Fruit fly (Drosophila melanogaster) whole organism, adult: Measurements from ENCODE around the gene CG14636.
"Not testable (repeated sequence)": the region's sequence is repeated elsewhere in the genome, so short reads cannot be mapped to it uniquely, and the experiment has no call there.

Experiments used
- CG11617 ChIP-seq: fragments of 200-800 bp; sonication (Bioruptor generic); optimal IDR thresholded peaks from 2 replicates; lab custom pipeline; 2017; ENCODE audit warnings: mild to moderate bottlenecking, missing biosample characterization, missing genetic modification reagents, missing genetic modification characterization
- CG12768 ChIP-seq: fragments of 200-800 bp; sonication (Bioruptor generic); optimal IDR thresholded peaks from 2 replicates; lab custom pipeline; 2017; ENCODE audit warnings: missing biosample characterization, missing genetic modification characterization, mild to moderate bottlenecking, moderate library complexity, missing genetic modification reagents
- CG14711 ChIP-seq: fragments of 200-800 bp; sonication (Bioruptor generic); optimal IDR thresholded peaks from 2 replicates; lab custom pipeline; 2018; ENCODE audit warnings: missing biosample characterization, mild to moderate bottlenecking, missing genetic modification characterization, moderate library complexity
- CG1620 ChIP-seq: fragments of 200-800 bp; sonication (Bioruptor generic); optimal IDR thresholded peaks from 2 replicates; lab custom pipeline; 2016; ENCODE audit warnings: missing biosample characterization, missing genetic modification characterization
- CG33017 ChIP-seq: fragments of 200-800 bp; sonication (Bioruptor generic); optimal IDR thresholded peaks from 2 replicates; lab custom pipeline; 2018; ENCODE audit warnings: missing biosample characterization, mild to moderate bottlenecking, missing genetic modification characterization, moderate library complexity
- CG5204 ChIP-seq: fragments of 200-800 bp; sonication (Bioruptor generic); optimal IDR thresholded peaks from 2 replicates; lab custom pipeline; 2016; ENCODE audit warnings: missing biosample characterization, missing genetic modification characterization
- CG7045 ChIP-seq: fragments of 200-800 bp; sonication (Bioruptor generic); optimal IDR thresholded peaks from 2 replicates; lab custom pipeline; 2017; ENCODE audit warnings: missing biosample characterization, mild to moderate bottlenecking, missing genetic modification characterization
- CG7101 ChIP-seq: fragments of 200-800 bp; sonication (Bioruptor generic); optimal IDR thresholded peaks from 2 replicates; lab custom pipeline; 2018; ENCODE audit warnings: missing biosample characterization, mild to moderate bottlenecking, missing genetic modification characterization, moderate library complexity
- Clk ChIP-seq: fragments of 200-800 bp; sonication (Bioruptor generic); optimal IDR thresholded peaks from 2 replicates; lab custom pipeline; 2017; ENCODE audit warnings: missing biosample characterization, missing genetic modification characterization
- Crg-1 ChIP-seq: fragments of 200-800 bp; sonication (Bioruptor generic); optimal IDR thresholded peaks from 2 replicates; lab custom pipeline; 2016; ENCODE audit warnings: missing biosample characterization, missing genetic modification characterization
- Hr96 ChIP-seq: fragments of 200-800 bp; sonication (Bioruptor generic); optimal IDR thresholded peaks from 2 replicates; lab custom pipeline; 2016; ENCODE audit warnings: missing biosample characterization, missing genetic modification characterization
- Mnt ChIP-seq: fragments of 200-800 bp; sonication (Bioruptor generic); optimal IDR thresholded peaks from 2 replicates; lab custom pipeline; 2016; ENCODE audit warnings: missing biosample characterization, mild to moderate bottlenecking, missing genetic modification characterization
- bab1 ChIP-seq: fragments of 200-800 bp; sonication (Bioruptor generic); optimal IDR thresholded peaks from 3 replicates; lab custom pipeline; 2019; ENCODE audit warnings: missing biosample characterization, mild to moderate bottlenecking, missing genetic modification characterization, moderate library complexity
- cic ChIP-seq: fragments of 200-800 bp; sonication (Bioruptor generic); optimal IDR thresholded peaks from 2 replicates; lab custom pipeline; 2017; ENCODE audit warnings: missing biosample characterization, mild to moderate bottlenecking, missing genetic modification characterization, moderate library complexity
- cnc ChIP-seq, 2 experiments: fragments of >200 bp; optimal IDR thresholded peaks; 2 replicates each; lab custom pipeline; 2017
- kay ChIP-seq: fragments of 200-800 bp; sonication (Bioruptor generic); peaks from one replicate; lab custom pipeline; 2016; ENCODE audit warnings: missing biosample characterization, missing genetic modification characterization, borderline replicate concordance
- ovo ChIP-seq: fragments of 200-800 bp; sonication (Bioruptor generic); optimal IDR thresholded peaks from 2 replicates; lab custom pipeline; 2016; ENCODE audit warnings: missing biosample characterization, missing genetic modification characterization
- pad ChIP-seq: fragments of 200-800 bp; sonication (Bioruptor generic); optimal IDR thresholded peaks from 3 replicates; lab custom pipeline; 2017; ENCODE audit warnings: missing biosample characterization, missing genetic modification characterization, mild to moderate bottlenecking, moderate library complexity, missing genetic modification reagents
- tj ChIP-seq: fragments of 200-800 bp; sonication (Bioruptor generic); optimal IDR thresholded peaks from 3 replicates; lab custom pipeline; 2017; ENCODE audit warnings: missing biosample characterization, mild to moderate bottlenecking, missing genetic modification characterization, moderate library complexity
- toe ChIP-seq: fragments of 200-800 bp; sonication (Bioruptor generic); optimal IDR thresholded peaks from 2 replicates; lab custom pipeline; 2016; ENCODE audit warnings: missing biosample characterization, missing genetic modification characterization

Gene CG14636

DNA sequence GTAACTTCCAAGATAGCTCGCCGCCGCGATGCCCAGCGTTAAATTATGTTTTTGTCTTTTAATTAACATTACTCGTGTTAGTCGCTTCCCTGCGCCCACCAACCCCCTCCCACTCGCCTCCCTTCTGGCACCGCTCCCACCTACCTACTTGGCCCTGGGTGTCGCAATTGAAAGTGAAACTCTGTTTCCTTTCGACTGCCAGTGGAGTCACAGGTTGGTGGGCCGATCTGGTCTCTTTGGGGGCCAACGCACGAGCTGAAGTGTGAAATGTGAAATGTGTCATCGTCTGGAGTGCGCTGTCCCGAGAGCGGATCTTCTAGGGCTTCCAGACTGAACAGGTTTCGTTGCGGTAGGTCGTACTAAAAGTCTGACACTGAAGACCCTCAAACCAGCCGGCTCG lies 513 bp downstream of the CG14636 start:
- TF ChIP-seq CG33017 (tag; lab: Kevin White, UChicago) (no peak), Mnt (GFP tag; lab: Kevin White, UChicago) (no peak), toe (GFP tag; lab: Kevin White, UChicago) (no peak), cic (GFP tag; lab: Kevin White, UChicago) (no peak), Clk (no peak), Crg-1 (GFP tag; lab: Kevin White, UChicago) (no peak), tj (no peak)

DNA sequence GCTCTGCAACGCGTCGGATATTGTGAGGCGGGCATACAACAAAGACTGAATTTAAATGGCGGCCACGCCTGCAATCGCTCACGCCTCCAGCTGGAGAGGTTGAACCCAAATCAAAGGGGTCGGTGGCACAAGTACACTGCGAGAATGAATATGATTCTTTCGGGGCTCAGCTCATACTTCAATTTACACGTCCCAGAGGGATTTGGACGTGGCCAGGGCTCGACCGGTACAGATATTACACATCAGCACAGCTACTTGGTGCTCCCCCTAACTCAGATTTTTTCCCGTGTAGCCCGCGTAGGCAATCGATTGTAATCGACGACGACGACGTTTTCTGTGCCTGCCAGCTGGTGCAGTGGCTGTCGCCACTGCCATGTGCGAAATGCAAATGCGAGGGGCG lies 1.1 kb downstream of the CG14636 start:
- TF ChIP-seq Clk, result no peak
- TF ChIP-seq kay (GFP tag; lab: Kevin White, UChicago), result no peak
- no peak for TF ChIP-seq bab1 (GFP tag; lab: Kevin White, UChicago)
- TF ChIP-seq CG11617, result no peak
- peak; percentile 17 for TF ChIP-seq CG7101 (tag; lab: Kevin White, UChicago)
- TF ChIP-seq toe (GFP tag; lab: Kevin White, UChicago), result peak; percentile 23
- no peak for TF ChIP-seq CG1620 (GFP tag; lab: Kevin White, UChicago)
- no peak for TF ChIP-seq ovo
- TF ChIP-seq CG5204 (GFP tag; lab: Kevin White, UChicago), result peak; percentile 61
- TF ChIP-seq pad (GFP tag; lab: Kevin White, UChicago), result no peak
- TF ChIP-seq tj, result peak; percentile 3
- TF ChIP-seq CG12768 (GFP tag; lab: Kevin White, UChicago), result peak; percentile 53
- peak; percentile 12 for TF ChIP-seq CG33017 (tag; lab: Kevin White, UChicago)
- no peak for TF ChIP-seq cic (GFP tag; lab: Kevin White, UChicago)
- no peak for TF ChIP-seq CG14711 (tag; lab: Kevin White, UChicago)
- TF ChIP-seq Crg-1 (GFP tag; lab: Kevin White, UChicago), result no peak
- no peak for TF ChIP-seq Mnt (GFP tag; lab: Kevin White, UChicago)
- TF ChIP-seq cnc (optimal IDR thresholded peaks at IDR 0.05; lab: Kevin White, UChicago), result no peak
- peak; percentile 39 for TF ChIP-seq CG7045 (GFP tag; lab: Kevin White, UChicago)
- TF ChIP-seq Hr96 (GFP tag; lab: Kevin White, UChicago), result peak; percentile 25

DNA sequence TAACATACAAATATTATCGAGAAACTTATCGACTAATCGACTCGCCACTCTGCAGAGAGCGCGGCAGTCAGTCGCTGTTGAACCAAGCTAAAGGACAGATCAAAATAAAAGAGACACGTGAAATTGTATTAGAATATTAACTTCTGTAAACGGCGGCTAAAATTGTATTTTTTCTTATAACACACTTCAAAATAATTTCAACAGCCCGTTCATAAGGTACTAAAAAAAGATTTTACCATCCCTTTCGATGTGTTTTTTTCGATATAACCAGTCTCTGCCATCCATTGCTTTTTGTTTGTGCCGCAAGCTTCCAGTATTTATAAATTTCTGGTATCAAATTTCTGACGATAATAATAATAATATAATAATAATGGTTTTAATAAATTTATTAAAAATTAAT lies 3.6 kb downstream of the CG14636 start, which contains the start of gene aux:
TSS of gene aux (plus strand) at position 301 of the 400 bp plus-strand sequence.
- TF ChIP-seq CG33017 (tag; lab: Kevin White, UChicago); toe (GFP tag; lab: Kevin White, UChicago); cic (GFP tag; lab: Kevin White, UChicago): not testable (repeated sequence)

DNA sequence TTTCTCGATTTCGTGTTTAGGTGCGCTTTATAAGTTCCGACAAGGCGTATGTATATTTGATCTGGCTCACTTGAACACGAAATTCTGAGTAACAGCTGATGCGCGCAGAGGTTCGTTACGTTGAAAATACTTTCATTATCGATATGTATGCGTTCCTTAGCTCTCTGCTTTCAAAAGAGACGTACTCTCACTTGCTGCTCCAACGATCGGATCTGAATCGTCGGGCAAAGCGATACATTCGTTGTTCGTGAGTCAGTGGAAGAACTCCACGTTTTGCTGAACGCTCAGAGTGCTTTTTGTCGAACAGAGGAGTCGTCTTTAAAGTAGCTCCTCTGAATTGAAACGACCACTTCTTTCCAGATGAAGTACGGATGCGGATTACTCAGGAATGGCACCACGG lies 18.1 kb downstream of the CG14636 start, which contains the start of gene beta-Man:
TSS of gene beta-Man (plus strand) at position 152 of the 400 bp plus-strand sequence.
- TF ChIP-seq CG1620 (GFP tag; lab: Kevin White, UChicago) (no peak), toe (GFP tag; lab: Kevin White, UChicago) (no peak), tj (peak; percentile 20), CG7101 (tag; lab: Kevin White, UChicago) (peak; percentile 21), pad (GFP tag; lab: Kevin White, UChicago) (no peak), CG33017 (tag; lab: Kevin White, UChicago) (no peak), CG5204 (GFP tag; lab: Kevin White, UChicago) (no peak), cnc (optimal IDR thresholded peaks at IDR 0.05; lab: Kevin White, UChicago) (no peak), ovo (no peak), kay (GFP tag; lab: Kevin White, UChicago) (no peak), Clk (no peak), cic (GFP tag; lab: Kevin White, UChicago) (peak; percentile 2), CG11617 (no peak), CG12768 (GFP tag; lab: Kevin White, UChicago) (peak; percentile 8), bab1 (GFP tag; lab: Kevin White, UChicago) (peak; percentile 66), CG7045 (GFP tag; lab: Kevin White, UChicago) (no peak), Hr96 (GFP tag; lab: Kevin White, UChicago) (no peak), Mnt (GFP tag; lab: Kevin White, UChicago) (peak; percentile 46), CG14711 (tag; lab: Kevin White, UChicago) (no peak), Crg-1 (GFP tag; lab: Kevin White, UChicago) (no peak)

DNA sequence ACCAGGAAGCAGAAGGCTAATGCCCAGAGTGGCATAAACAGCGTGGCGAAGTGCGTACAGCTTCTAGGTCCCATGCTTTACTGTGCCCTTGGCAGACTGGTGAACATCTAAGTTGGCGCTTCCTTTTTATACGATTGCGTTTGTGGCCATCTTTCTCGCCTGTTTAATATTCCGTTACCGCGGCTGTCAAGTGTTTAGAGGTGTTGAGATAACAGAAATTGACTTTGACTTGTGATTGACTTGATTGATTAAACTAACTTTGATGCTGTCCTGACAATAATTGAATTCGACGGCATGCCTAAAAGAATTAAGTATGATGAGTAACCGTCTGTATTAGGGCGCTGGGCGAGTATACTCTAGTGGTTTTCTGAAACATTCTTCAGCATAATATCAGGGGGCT lies 25.0 kb downstream of the CG14636 start, which contains the start of gene Dsk:
TSS of gene Dsk (minus strand) at position 101 of the 400 bp plus-strand sequence.
- no peak for TF ChIP-seq CG12768 (GFP tag; lab: Kevin White, UChicago)
- no peak for TF ChIP-seq ovo
- TF ChIP-seq bab1 (GFP tag; lab: Kevin White, UChicago), result no peak
- no peak for TF ChIP-seq tj
- TF ChIP-seq CG5204 (GFP tag; lab: Kevin White, UChicago), result no peak
- no peak for TF ChIP-seq Hr96 (GFP tag; lab: Kevin White, UChicago)
- no peak for TF ChIP-seq toe (GFP tag; lab: Kevin White, UChicago)
- TF ChIP-seq CG7101 (tag; lab: Kevin White, UChicago), result no peak
- no peak for TF ChIP-seq CG1620 (GFP tag; lab: Kevin White, UChicago)
- no peak for TF ChIP-seq Crg-1 (GFP tag; lab: Kevin White, UChicago)
- TF ChIP-seq cnc (optimal IDR thresholded peaks at IDR 0.05; lab: Kevin White, UChicago), result no peak
- TF ChIP-seq CG7045 (GFP tag; lab: Kevin White, UChicago), result no peak
- TF ChIP-seq Clk, result no peak
- TF ChIP-seq cic (GFP tag; lab: Kevin White, UChicago), result no peak
- no peak for TF ChIP-seq Mnt (GFP tag; lab: Kevin White, UChicago)
- no peak for TF ChIP-seq pad (GFP tag; lab: Kevin White, UChicago)
- TF ChIP-seq CG33017 (tag; lab: Kevin White, UChicago), result no peak
